Worm (Caenorhabditis elegans) whole organism, L3 larva: ENCODE data around the gene lido-12.
A peak's percentile ranks its signal among the peaks of the same experiment; 100 is the strongest.

Experiments used
- R02D3.7 ChIP-seq: fragments of 150-350 bp; optimal IDR thresholded peaks from 2 replicates; lab custom pipeline; 2014; ENCODE audit warnings: missing biosample characterization, missing genetic modification characterization
- ZK546.5 ChIP-seq: sonication (generic microtip); optimal IDR thresholded peaks from 2 replicates; lab custom pipeline; 2017; ENCODE audit warnings: missing biosample characterization, missing genetic modification characterization
- ama-1 ChIP-seq: fragments of 150-350 bp; optimal IDR thresholded peaks from 2 replicates; lab custom pipeline; 2018
- ceh-16 ChIP-seq: sonication (generic microtip); optimal IDR thresholded peaks from 2 replicates; lab custom pipeline; 2017; ENCODE audit warnings: missing biosample characterization, missing genetic modification characterization
- ceh-28 ChIP-seq: fragments of 150-350 bp; optimal IDR thresholded peaks from 2 replicates; lab custom pipeline; 2014; ENCODE audit warnings: missing biosample characterization, missing genetic modification reagents, missing genetic modification characterization
- ceh-82 ChIP-seq: fragments of 150-350 bp; optimal IDR thresholded peaks from 2 replicates; lab custom pipeline; 2014; ENCODE audit warnings: missing biosample characterization, missing genetic modification characterization
- ceh-9 ChIP-seq: sonication (generic microtip); optimal IDR thresholded peaks from 2 replicates; lab custom pipeline; 2018; ENCODE audit warnings: missing biosample characterization, missing genetic modification characterization
- daf-12 ChIP-seq: fragments of 150-350 bp; optimal IDR thresholded peaks from 2 replicates; lab custom pipeline; 2014; ENCODE audit warnings: missing biosample characterization, missing genetic modification reagents, missing genetic modification characterization
- egl-27 ChIP-seq: sonication (generic microtip); optimal IDR thresholded peaks from 4 replicates; lab custom pipeline; 2017; ENCODE audit warnings: missing biosample characterization, missing genetic modification reagents, missing genetic modification characterization
- egl-5 ChIP-seq: fragments of 150-350 bp; optimal IDR thresholded peaks from 2 replicates; lab custom pipeline; 2017; ENCODE audit warnings: missing biosample characterization, missing genetic modification reagents, missing genetic modification characterization, inconsistent platforms
- elt-1 ChIP-seq: fragments of 150-350 bp; optimal IDR thresholded peaks from 2 replicates; lab custom pipeline; 2014; ENCODE audit warnings: missing biosample characterization, missing genetic modification characterization
- elt-2 ChIP-seq: sonication (generic microtip); optimal IDR thresholded peaks from 2 replicates; lab custom pipeline; 2016; ENCODE audit warnings: missing genetic modification reagents, mild to moderate bottlenecking, missing genetic modification characterization, missing compliant biosample characterization
- eor-1 ChIP-seq, 2 experiments: fragments of 150-350 bp; optimal IDR thresholded peaks; 2 replicates each; lab custom pipeline; 2014 to 2018; ENCODE audit warnings: missing biosample characterization in 2 of 2, missing genetic modification characterization in 2 of 2
- fkh-10 ChIP-seq: sonication (generic microtip); optimal IDR thresholded peaks from 2 replicates; lab custom pipeline; 2017; ENCODE audit warnings: missing biosample characterization, missing genetic modification reagents, missing genetic modification characterization
- fkh-2 ChIP-seq: fragments of 150-350 bp; optimal IDR thresholded peaks from 2 replicates; lab custom pipeline; 2014; ENCODE audit warnings: missing biosample characterization, missing genetic modification reagents, missing genetic modification characterization
- fos-1 ChIP-seq: fragments of 150-350 bp; optimal IDR thresholded peaks from 2 replicates; lab custom pipeline; 2014; ENCODE audit warnings: missing biosample characterization, missing genetic modification characterization
- hmg-11 ChIP-seq: sonication (generic microtip); optimal IDR thresholded peaks from 2 replicates; lab custom pipeline; 2016; ENCODE audit warnings: missing genetic modification characterization, missing compliant biosample characterization
- jun-1 ChIP-seq: fragments of 150-350 bp; optimal IDR thresholded peaks from 2 replicates; lab custom pipeline; 2014; ENCODE audit warnings: missing biosample characterization, missing genetic modification reagents, missing genetic modification characterization
- lin-15B ChIP-seq: fragments of 150-350 bp; optimal IDR thresholded peaks from 2 replicates; lab custom pipeline; 2014; ENCODE audit warnings: missing biosample characterization, missing genetic modification characterization
- lsy-12 ChIP-seq: sonication (generic microtip); optimal IDR thresholded peaks from 2 replicates; lab custom pipeline; 2016; ENCODE audit warnings: mild to moderate bottlenecking, missing genetic modification characterization, missing compliant biosample characterization
- mml-1 ChIP-seq: fragments of 150-350 bp; sonication (generic microtip); optimal IDR thresholded peaks from 3 replicates; lab custom pipeline; 2014; ENCODE audit warnings: missing biosample characterization, missing genetic modification characterization
- nfya-1 ChIP-seq: sonication (generic microtip); optimal IDR thresholded peaks from 2 replicates; lab custom pipeline; 2017; ENCODE audit warnings: missing genetic modification characterization, mild to moderate bottlenecking, missing compliant biosample characterization, antibody characterized with exemption, moderate library complexity; ENCODE audit not compliant: insufficient read depth
- nhr-12 ChIP-seq: fragments of 150-350 bp; optimal IDR thresholded peaks from 2 replicates; lab custom pipeline; 2014; ENCODE audit warnings: missing biosample characterization, missing genetic modification characterization
- nhr-23 ChIP-seq: fragments of 150-350 bp; optimal IDR thresholded peaks from 2 replicates; lab custom pipeline; 2014; ENCODE audit warnings: missing biosample characterization, missing genetic modification reagents, missing genetic modification characterization
- nhr-237 ChIP-seq: fragments of 150-350 bp; optimal IDR thresholded peaks from 2 replicates; lab custom pipeline; 2014; ENCODE audit warnings: missing biosample characterization, missing genetic modification characterization
- nhr-25 ChIP-seq: sonication (generic microtip); optimal IDR thresholded peaks from 2 replicates; lab custom pipeline; 2017; ENCODE audit warnings: missing biosample characterization, missing genetic modification characterization
- nhr-28 ChIP-seq: fragments of 150-350 bp; optimal IDR thresholded peaks from 2 replicates; lab custom pipeline; 2014; ENCODE audit warnings: missing biosample characterization, missing genetic modification characterization
- nhr-43 ChIP-seq: sonication (generic microtip); optimal IDR thresholded peaks from 2 replicates; lab custom pipeline; 2016; ENCODE audit warnings: mild to moderate bottlenecking, missing genetic modification characterization, missing compliant biosample characterization; ENCODE audit not compliant: poor library complexity, severe bottlenecking
- nhr-76 ChIP-seq: fragments of 150-350 bp; sonication (generic microtip); optimal IDR thresholded peaks from 5 replicates; lab custom pipeline; 2014; ENCODE audit warnings: missing biosample characterization, missing genetic modification characterization
- nhr-77 ChIP-seq: fragments of 150-350 bp; optimal IDR thresholded peaks from 2 replicates; lab custom pipeline; 2014; ENCODE audit warnings: missing biosample characterization, missing genetic modification characterization
- pha-4 ChIP-seq: fragments of 150-350 bp; optimal IDR thresholded peaks from 2 replicates; lab custom pipeline; 2014; ENCODE audit warnings: missing biosample characterization, missing genetic modification reagents, missing genetic modification characterization
- pqm-1 ChIP-seq: fragments of 150-350 bp; optimal IDR thresholded peaks from 2 replicates; lab custom pipeline; 2017; ENCODE audit warnings: missing biosample characterization, missing genetic modification characterization, inconsistent platforms
- skn-1 ChIP-seq: fragments of 150-350 bp; optimal IDR thresholded peaks from 2 replicates; lab custom pipeline; 2014; ENCODE audit warnings: missing biosample characterization, missing genetic modification characterization
- snpc-4 ChIP-seq: fragments of 150-350 bp; optimal IDR thresholded peaks from 2 replicates; lab custom pipeline; 2014; ENCODE audit warnings: missing biosample characterization, missing genetic modification characterization
- tbx-2 ChIP-seq: sonication (generic microtip); optimal IDR thresholded peaks from 2 replicates; lab custom pipeline; 2016; ENCODE audit warnings: mild to moderate bottlenecking, missing genetic modification characterization, missing compliant biosample characterization
- unc-39 ChIP-seq: sonication (generic microtip); optimal IDR thresholded peaks from 4 replicates; lab custom pipeline; 2017; ENCODE audit warnings: missing biosample characterization, missing genetic modification characterization
- unc-62 ChIP-seq: fragments of 150-350 bp; sonication (generic microtip); optimal IDR thresholded peaks from 4 replicates; lab custom pipeline; 2014; ENCODE audit warnings: missing biosample characterization, missing genetic modification reagents, missing genetic modification characterization
- zag-1 ChIP-seq: fragments of 150-350 bp; optimal IDR thresholded peaks from 2 replicates; lab custom pipeline; 2014; ENCODE audit warnings: missing biosample characterization, missing genetic modification characterization
- ztf-11 ChIP-seq: fragments of 150-350 bp; optimal IDR thresholded peaks from 2 replicates; lab custom pipeline; 2014; ENCODE audit warnings: missing biosample characterization, missing genetic modification characterization

lido-12 gene

DNA sequence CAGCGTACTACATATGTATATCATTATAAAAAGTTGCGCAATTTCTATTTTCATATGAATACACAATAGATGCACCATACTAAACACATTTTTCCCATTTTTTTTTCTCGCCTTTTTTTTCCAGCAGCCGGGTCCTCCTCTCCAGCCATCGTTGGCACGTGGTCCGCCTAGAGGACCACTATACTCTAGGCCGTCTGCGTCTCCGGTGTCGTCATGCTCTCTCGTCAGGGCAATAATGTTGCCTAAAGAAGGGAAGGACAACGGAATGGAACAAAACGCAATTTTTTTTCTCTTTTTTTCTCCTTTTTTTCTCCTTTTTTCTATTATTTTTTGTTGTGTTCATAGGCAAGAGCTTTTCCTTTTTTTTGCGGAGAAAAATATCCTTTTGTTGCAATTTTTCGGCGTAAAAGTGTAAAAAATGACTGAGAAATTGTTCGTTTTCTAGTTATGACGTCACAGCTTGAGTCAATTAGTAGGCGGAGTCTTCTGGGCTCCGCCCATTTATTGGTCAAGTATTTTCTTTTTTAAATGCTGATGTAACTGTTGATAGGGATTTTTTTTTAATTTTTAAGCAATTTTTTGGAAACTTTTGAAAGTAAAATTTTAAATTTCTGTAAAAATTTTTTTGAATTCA lies 43.0 kb upstream of the lido-12 start (continued):
- TF ChIP-seq pqm-1, result no peak
- no peak for TF ChIP-seq ama-1 (lab: Kevin White, UChicago)
- TF ChIP-seq nhr-77 (tag; lab: Kevin White, UChicago), result no peak
- no peak for TF ChIP-seq R02D3.7 (tag; lab: Kevin White, UChicago)
- peak; percentile 77 for TF ChIP-seq fkh-10 (GFP tag; lab: Kevin White, UChicago)
- TF ChIP-seq fos-1 (tag; lab: Kevin White, UChicago), result no peak
- no peak for TF ChIP-seq daf-12 (tag; lab: Kevin White, UChicago)

DNA sequence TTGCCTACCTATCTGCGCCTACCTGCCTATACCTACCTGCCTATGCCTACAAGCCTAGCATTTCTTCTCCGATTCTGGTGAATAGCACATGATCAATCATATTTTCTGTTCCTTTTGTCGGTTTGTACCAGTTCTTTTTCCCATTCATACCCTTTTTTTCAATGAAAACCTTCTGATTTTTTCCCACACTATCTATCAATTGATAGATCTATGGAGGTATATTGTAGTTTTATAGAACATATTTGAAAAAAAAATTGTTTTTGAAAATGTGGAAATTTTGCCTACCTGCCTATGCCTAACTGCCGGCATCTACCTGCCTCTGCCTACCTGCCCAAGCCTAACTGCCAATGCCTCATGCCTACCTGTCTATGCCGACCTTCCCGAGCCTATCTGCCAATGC lies 42.0 kb upstream of the lido-12 start:
- TF ChIP-seq fkh-2 (no peak), egl-5 (no peak), hmg-11 (no peak), skn-1 (no peak), nhr-237 (tag; lab: Kevin White, UChicago) (no peak), ceh-82 (tag; lab: Kevin White, UChicago) (no peak), nhr-28 (no peak), pha-4 (tag; lab: Kevin White, UChicago) (no peak), ceh-28 (no peak), pqm-1 (no peak), lsy-12 (no peak), unc-39 (tag; lab: Kevin White, UChicago) (no peak), nhr-12 (tag; lab: Kevin White, UChicago) (no peak)
- TF ChIP-seq, all 47 proteins: peak for 0

DNA sequence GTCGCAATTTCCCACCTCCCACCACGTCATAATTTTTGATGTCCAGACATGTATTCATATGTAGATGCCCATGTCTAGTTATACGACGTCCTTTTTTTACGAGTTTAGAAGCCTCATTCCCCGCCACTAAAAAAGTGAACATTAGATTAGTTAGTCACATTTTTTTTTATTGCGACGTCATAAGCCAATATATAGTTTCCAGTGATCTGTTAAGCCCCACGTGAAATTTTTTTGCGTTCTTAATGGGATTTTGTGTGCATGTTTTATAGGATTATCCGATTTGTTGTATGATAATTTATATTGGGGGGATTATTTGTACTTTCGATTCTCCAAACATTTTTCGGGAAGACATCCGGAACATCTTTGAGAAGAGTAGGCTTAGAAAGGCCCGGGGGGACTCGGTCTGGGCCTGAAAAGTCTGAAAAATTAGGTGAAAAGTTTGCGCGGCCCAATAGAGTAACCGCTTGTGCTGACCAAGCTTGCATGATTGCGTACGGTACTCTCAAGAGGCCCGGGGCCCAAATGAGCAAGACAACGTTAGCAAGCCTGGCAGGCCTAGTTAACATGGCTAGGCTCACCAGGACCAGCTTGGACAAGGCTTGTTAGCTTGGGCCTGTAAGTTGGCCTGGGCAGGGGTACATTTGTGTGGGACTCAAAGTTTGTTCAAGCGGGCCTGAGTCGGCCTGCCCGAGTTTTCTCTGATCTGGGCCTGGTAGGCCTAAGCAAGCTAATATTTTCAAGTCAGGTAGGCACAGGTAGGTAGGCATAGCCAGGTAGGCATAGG lies 40.2 kb upstream of the lido-12 start:
- no peak for TF ChIP-seq unc-62
- TF ChIP-seq fkh-2, result no peak
- no peak for TF ChIP-seq ztf-11 (tag; lab: Kevin White, UChicago)
- no peak for TF ChIP-seq eor-1 (tag; optimal IDR thresholded peaks at IDR 0.05; lab: Kevin White, UChicago)
- no peak for TF ChIP-seq jun-1 (tag; lab: Kevin White, UChicago)
- TF ChIP-seq ama-1 (lab: Kevin White, UChicago), result no peak
- no peak for TF ChIP-seq nhr-43 (tag; lab: Kevin White, UChicago)
- no peak for TF ChIP-seq ZK546.5
- TF ChIP-seq zag-1 (tag; lab: Kevin White, UChicago), result no peak
- TF ChIP-seq ceh-16 (tag; lab: Kevin White, UChicago), result no peak

DNA sequence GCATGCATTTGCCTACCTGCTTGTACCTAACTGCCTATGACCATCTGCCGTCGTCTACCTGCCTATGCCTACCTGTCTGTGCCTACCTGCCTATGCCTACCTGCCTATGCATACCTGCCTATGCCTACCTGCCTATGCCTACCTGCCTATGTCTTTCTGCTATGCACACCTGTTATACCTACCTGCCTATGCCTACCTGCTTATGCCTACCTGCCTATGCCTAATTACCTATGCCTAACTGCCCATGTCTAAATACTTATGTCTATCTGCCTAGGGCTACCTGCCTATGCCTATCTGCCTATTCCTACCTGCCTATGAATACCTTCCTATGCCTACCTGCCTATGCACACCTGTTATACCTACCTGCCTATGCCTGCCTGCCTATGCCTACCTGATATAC lies 39.2 kb upstream of the lido-12 start:
- TF ChIP-seq ceh-82 (tag; lab: Kevin White, UChicago) (no peak), nhr-77 (tag; lab: Kevin White, UChicago) (no peak)
- TF ChIP-seq, all 47 proteins: peak for 0

DNA sequence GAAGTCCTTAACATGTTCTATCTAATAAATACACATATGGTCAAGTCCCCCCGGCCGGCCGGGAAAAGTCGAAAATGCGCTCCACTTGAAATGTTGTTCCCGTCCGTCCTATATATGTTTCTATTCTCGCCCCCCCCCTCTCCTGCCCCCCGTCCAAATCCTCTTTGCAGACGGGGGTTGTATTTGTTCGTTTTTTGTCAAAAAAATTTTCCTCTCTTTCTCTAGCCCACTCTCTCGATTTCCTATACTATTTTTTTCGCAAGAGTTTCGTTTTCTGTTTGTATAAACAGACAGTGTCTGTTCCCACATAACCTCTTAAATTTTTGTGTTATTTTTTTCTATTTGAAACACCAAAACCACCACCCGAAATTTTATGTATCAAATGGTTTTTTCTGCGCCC lies 38.5 kb upstream of the lido-12 start:
- TF ChIP-seq ceh-28 (no peak), nfya-1 (tag; lab: Kevin White, UChicago) (peak; percentile 10), pha-4 (tag; lab: Kevin White, UChicago) (peak; percentile 95), ztf-11 (tag; lab: Kevin White, UChicago) (no peak), fkh-10 (GFP tag; lab: Kevin White, UChicago) (no peak)

DNA sequence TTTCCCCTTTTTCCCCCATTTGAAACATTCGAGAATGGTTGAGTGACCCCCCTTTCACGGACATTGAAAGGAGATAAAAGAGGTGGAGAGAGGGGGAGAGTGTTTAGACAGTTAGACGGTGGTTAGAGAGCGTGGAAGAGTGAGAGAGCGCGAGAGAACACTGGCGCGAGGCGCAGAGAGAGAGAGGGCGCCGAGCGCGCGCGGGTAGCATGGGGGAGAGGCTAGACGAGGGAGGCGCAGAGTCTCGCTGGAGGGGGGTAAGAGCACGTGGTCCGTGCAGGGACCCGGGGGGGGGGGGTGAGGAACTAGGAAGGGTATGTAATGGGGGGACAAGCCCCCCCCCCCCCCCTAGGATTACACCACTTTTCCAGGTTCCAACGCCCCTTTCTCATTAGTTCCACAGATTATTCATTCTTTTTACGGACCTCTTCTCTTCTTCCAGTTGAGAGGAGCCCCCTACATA lies 31.6 kb upstream of the lido-12 start:
- TF ChIP-seq eor-1 (tag; optimal IDR thresholded peaks at IDR 0.05; lab: Kevin White, UChicago), result peak in 1 of 2 experiments; percentile 83
- no peak for TF ChIP-seq nhr-76 (tag; lab: Kevin White, UChicago)
- TF ChIP-seq elt-2 (tag; lab: Kevin White, UChicago), result peak; percentile 87
- peak; percentile 47 for TF ChIP-seq snpc-4 (tag; lab: Kevin White, UChicago)
- no peak for TF ChIP-seq nhr-28
- TF ChIP-seq jun-1 (tag; lab: Kevin White, UChicago), result peak; percentile 98
- peak; percentile 90 for TF ChIP-seq ceh-28
- TF ChIP-seq lsy-12, result peak; percentile 95
- TF ChIP-seq egl-27 (tag; lab: Kevin White, UChicago), result peak; percentile 87
- peak; percentile 82 for TF ChIP-seq ama-1 (lab: Kevin White, UChicago)
- peak; percentile 69 for TF ChIP-seq fkh-10 (GFP tag; lab: Kevin White, UChicago)
- TF ChIP-seq mml-1 (tag; lab: Kevin White, UChicago), result no peak
- no peak for TF ChIP-seq ceh-9 (tag; lab: Kevin White, UChicago)
- peak; percentile 84 for TF ChIP-seq pqm-1
- TF ChIP-seq ceh-82 (tag; lab: Kevin White, UChicago), result peak; percentile 87
- peak; percentile 84 for TF ChIP-seq elt-1 (tag; lab: Kevin White, UChicago)
- peak; percentile 70 for TF ChIP-seq fos-1 (tag; lab: Kevin White, UChicago)
- peak; percentile 60 for TF ChIP-seq daf-12 (tag; lab: Kevin White, UChicago)
- TF ChIP-seq skn-1, result peak; percentile 59
- TF ChIP-seq pha-4 (tag; lab: Kevin White, UChicago), result peak; percentile 97
- TF ChIP-seq lin-15B, result peak; percentile 63
- peak; percentile 97 for TF ChIP-seq nhr-25 (tag; lab: Kevin White, UChicago)
- TF ChIP-seq fkh-2, result no peak
- peak; percentile 97 for TF ChIP-seq nhr-23 (tag; lab: Kevin White, UChicago)
- TF ChIP-seq zag-1 (tag; lab: Kevin White, UChicago), result peak; percentile 80
- peak; percentile 82 for TF ChIP-seq tbx-2
